Fruit fly (Drosophila melanogaster): ENCODE data around the gene mnb.

The mnb gene

DNA sequence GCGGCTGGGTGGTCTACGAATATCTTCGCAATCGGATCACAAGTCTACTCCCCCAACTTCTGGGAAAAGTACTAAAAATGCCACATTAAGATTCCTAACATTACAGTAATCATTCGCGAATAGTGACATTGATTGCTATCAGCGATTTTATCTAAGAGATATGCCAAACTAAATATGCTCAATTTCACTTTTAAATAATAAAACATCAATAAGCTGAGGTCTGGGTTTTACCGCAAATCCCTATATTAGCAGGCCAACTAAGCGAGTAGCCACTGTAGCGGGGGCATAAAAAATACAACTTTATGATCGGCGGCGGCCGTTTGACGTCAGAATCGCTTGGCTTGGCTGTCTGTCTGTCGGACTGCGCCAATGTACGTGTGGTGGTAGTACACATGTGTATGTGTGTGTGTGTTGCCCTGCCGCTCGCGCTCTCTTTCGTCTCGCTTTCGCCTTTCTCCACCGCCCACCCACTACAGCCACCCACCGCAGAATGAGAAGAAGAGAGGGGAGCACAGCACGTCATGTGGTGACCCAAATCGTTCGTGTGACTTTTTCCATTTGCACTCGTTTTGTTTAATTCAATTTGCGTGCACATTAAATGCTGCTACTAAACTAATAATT, 6.6 kb downstream of the mnb start (continued):
- TF ChIP-seq hkb (optimal IDR thresholded peaks at IDR 0.05), result no peak
- peak; percentile 93 for TF ChIP-seq hkb (GFP tag; IDR thresholded peaks at IDR 0.05)
- peak; percentile 87 for TF ChIP-seq CG1024 (GFP tag; IDR thresholded peaks at IDR 0.05)
- peak; percentile 79 for TF ChIP-seq CG12104 (GFP tag; optimal IDR thresholded peaks at IDR 0.05)
- peak; percentile 88 for TF ChIP-seq CG12236 (GFP tag; optimal IDR thresholded peaks at IDR 0.05)
- peak; percentile 89 for TF ChIP-seq shn (GFP tag; optimal IDR thresholded peaks at IDR 0.05)
- TF ChIP-seq grau (tag; optimal IDR thresholded peaks at IDR 0.05), result peak; percentile 99
- TF ChIP-seq CG4424 (GFP tag; optimal IDR thresholded peaks at IDR 0.05), result peak; percentile 88
- TF ChIP-seq gem (tag; optimal IDR thresholded peaks at IDR 0.05), result peak; percentile 97
- TF ChIP-seq repo (GFP tag; optimal IDR thresholded peaks at IDR 0.05), result peak; percentile 78
- TF ChIP-seq Fer3 (tag; optimal IDR thresholded peaks at IDR 0.05), result peak; percentile 95
- TF ChIP-seq CG11456 (GFP tag; IDR thresholded peaks at IDR 0.05), result peak; percentile 98
- TF ChIP-seq CG2120 (GFP tag; optimal IDR thresholded peaks at IDR 0.05), result peak; percentile 98
- TF ChIP-seq NfI (GFP tag; optimal IDR thresholded peaks at IDR 0.05), result peak; percentile 97
- peak; percentile 86 for TF ChIP-seq bowl (GFP tag; IDR thresholded peaks at IDR 0.05)
- TF ChIP-seq CG3163 (GFP tag; optimal IDR thresholded peaks at IDR 0.05), result peak; percentile 72
- TF ChIP-seq CG10321 (GFP tag; IDR thresholded peaks at IDR 0.05), result peak; percentile 72
- TF ChIP-seq CG18764 (GFP tag; optimal IDR thresholded peaks at IDR 0.05), result peak; percentile 74
- peak; percentile 97 for TF ChIP-seq CG31441 (GFP tag; IDR thresholded peaks at IDR 0.05)
- peak; percentile 94 for TF ChIP-seq ERR (GFP tag; optimal IDR thresholded peaks at IDR 0.05)
- peak; percentile 63 for TF ChIP-seq ac (GFP tag; optimal IDR thresholded peaks at IDR 0.05)
- TF ChIP-seq Opbp (GFP tag; IDR thresholded peaks at IDR 0.05; ENCODE audit: partially characterized antibody), result no peak
- peak; percentile 83 for TF ChIP-seq Asciz (GFP tag; optimal IDR thresholded peaks at IDR 0.05)
- TF ChIP-seq CG11093 (GFP tag; IDR thresholded peaks at IDR 0.05), result peak; percentile 92
- peak; percentile 90 for TF ChIP-seq CG1233 (GFP tag; optimal IDR thresholded peaks at IDR 0.05)
- peak; percentile 92 for TF ChIP-seq Camta (GFP tag; optimal IDR thresholded peaks at IDR 0.05)
- TF ChIP-seq CG15696 (tag; optimal IDR thresholded peaks at IDR 0.05), result peak; percentile 53
- TF ChIP-seq ash1 (GFP tag; optimal IDR thresholded peaks at IDR 0.05), result peak; percentile 62
- peak; percentile 89 for TF ChIP-seq CG10147 (GFP tag; optimal IDR thresholded peaks at IDR 0.05)
- peak; percentile 97 for TF ChIP-seq Sox102F (GFP tag; optimal IDR thresholded peaks at IDR 0.05)
- TF ChIP-seq HLH4C (GFP tag; IDR thresholded peaks at IDR 0.05; ENCODE audit: partially characterized antibody), result no peak
- TF ChIP-seq CG4328 (GFP tag; optimal IDR thresholded peaks at IDR 0.05), result peak; percentile 87
- peak; percentile 92 for TF ChIP-seq Rx (GFP tag; IDR thresholded peaks at IDR 0.05)
- TF ChIP-seq CG12299 (tag; optimal IDR thresholded peaks at IDR 0.05), result peak; percentile 93
- peak; percentile 96 for TF ChIP-seq Dad (GFP tag; optimal IDR thresholded peaks at IDR 0.05)
- TF ChIP-seq CG17186 (GFP tag; optimal IDR thresholded peaks at IDR 0.05), result peak; percentile 55
- TF ChIP-seq az2 (GFP tag; optimal IDR thresholded peaks at IDR 0.05), result peak; percentile 95
- TF ChIP-seq dmrt11E (tag; optimal IDR thresholded peaks at IDR 0.05), result peak; percentile 75
- TF ChIP-seq BEAF-32 (GFP tag; optimal IDR thresholded peaks at IDR 0.05), result peak; percentile 11
- peak; percentile 89 for TF ChIP-seq eyg (GFP tag; optimal IDR thresholded peaks at IDR 0.05)
- peak; percentile 79 for TF ChIP-seq gt (GFP tag; IDR thresholded peaks at IDR 0.05)
- peak; percentile 94 for TF ChIP-seq wdn (GFP tag; IDR thresholded peaks at IDR 0.05)
- TF ChIP-seq prd (optimal IDR thresholded peaks at IDR 0.05), result no peak
- peak; percentile 97 for TF ChIP-seq prd (GFP tag; IDR thresholded peaks at IDR 0.05)
- TF ChIP-seq CG12769 (tag; optimal IDR thresholded peaks at IDR 0.05), result peak; percentile 99
- TF ChIP-seq knrl (GFP tag; IDR thresholded peaks at IDR 0.05; ENCODE audit: partially characterized antibody), result no peak
- TF ChIP-seq dm (GFP tag; optimal IDR thresholded peaks at IDR 0.05), result peak; percentile 90
- TF ChIP-seq Taf1 (GFP tag; IDR thresholded peaks at IDR 0.05), result peak; percentile 93
- TF ChIP-seq ken (GFP tag; IDR thresholded peaks at IDR 0.05), result peak; percentile 97
- TF ChIP-seq CG8281 (tag; optimal IDR thresholded peaks at IDR 0.05), result peak; percentile 85
- TF ChIP-seq CG15601 (tag; optimal IDR thresholded peaks at IDR 0.05), result peak; percentile 92

Data from whole organism, embryonic.